Worm (Caenorhabditis elegans) whole organism, L3 larva: ENCODE data around the gene Y73B6BL.29.

Source experiments
- eor-1 ChIP-seq, 2 experiments: fragments of 150-350 bp; optimal IDR thresholded peaks; 2 replicates each; lab custom pipeline; 2014 to 2018; ENCODE audit warnings: missing biosample characterization in 2 of 2, missing genetic modification characterization in 2 of 2
- nhr-12 ChIP-seq: fragments of 150-350 bp; optimal IDR thresholded peaks from 2 replicates; lab custom pipeline; 2014; ENCODE audit warnings: missing biosample characterization, missing genetic modification characterization
- nhr-76 ChIP-seq: fragments of 150-350 bp; sonication (generic microtip); optimal IDR thresholded peaks from 5 replicates; lab custom pipeline; 2014; ENCODE audit warnings: missing biosample characterization, missing genetic modification characterization
- pqm-1 ChIP-seq: fragments of 150-350 bp; optimal IDR thresholded peaks from 2 replicates; lab custom pipeline; 2017; ENCODE audit warnings: missing biosample characterization, missing genetic modification characterization, inconsistent platforms
- zag-1 ChIP-seq: fragments of 150-350 bp; optimal IDR thresholded peaks from 2 replicates; lab custom pipeline; 2014; ENCODE audit warnings: missing biosample characterization, missing genetic modification characterization

DNA sequence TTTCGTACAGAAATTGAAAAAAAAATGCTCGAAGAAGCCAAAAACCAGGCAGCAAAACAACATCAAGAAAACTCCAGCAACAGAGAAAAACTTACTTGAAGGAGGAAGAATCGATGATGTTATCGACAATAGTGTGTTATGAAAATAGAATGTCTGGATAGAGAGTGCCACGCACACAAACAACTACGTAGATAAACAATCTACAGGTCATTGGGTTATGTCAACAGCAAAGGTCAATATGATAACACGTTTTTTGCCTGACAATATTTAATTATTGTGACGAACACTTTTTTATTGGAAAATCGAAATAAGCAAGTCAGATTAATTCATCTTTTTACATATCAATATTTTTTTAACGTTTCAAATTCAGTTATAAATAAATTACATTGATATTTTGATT, 42.3 kb upstream of the Y73B6BL.29 start, which contains the start of gene sams-5:
- TF ChIP-seq pqm-1 (tag; lab: Kevin White, UChicago), result no peak
- TF ChIP-seq eor-1 (tag; optimal IDR thresholded peaks at IDR 0.05; lab: Kevin White, UChicago), result no peak
- TF ChIP-seq nhr-12 (tag; lab: Kevin White, UChicago), result no peak
- no peak for TF ChIP-seq nhr-76 (tag; lab: Kevin White, UChicago)
- no peak for TF ChIP-seq zag-1 (tag; lab: Kevin White, UChicago)
